Worm (Caenorhabditis elegans): ENCODE results near the gene R03H10.6.

Gene R03H10.6

DNA sequence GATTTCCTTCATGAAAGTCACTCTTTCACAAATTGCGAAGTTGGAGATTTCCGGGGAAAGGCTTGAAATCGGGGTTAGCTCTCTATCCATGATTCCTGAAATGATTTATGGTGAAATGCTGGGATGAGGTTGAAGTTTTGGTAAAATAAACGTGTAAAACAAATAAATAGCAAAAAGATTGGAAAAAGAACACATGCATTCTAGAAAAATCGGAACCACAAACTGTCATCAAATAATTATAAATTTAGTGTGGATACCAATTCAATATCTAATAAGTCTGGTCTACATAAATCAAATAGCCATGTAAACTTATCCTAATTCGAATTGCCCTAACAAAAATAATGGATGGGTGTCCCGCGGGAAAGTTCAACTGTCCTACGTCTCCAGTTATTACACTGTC, at the start of gene R03H10.6:
Gene R03H10.6, minus strand, starts transcription at position 101 of the 400 bp plus-strand sequence.
- TF ChIP-seq mab-5 (tag; optimal IDR thresholded peaks at IDR 0.05): no peak
- no peak for TF ChIP-seq blmp-1 (tag; optimal IDR thresholded peaks at IDR 0.05)
- no peak for TF ChIP-seq ceh-43 (GFP tag; optimal IDR thresholded peaks at IDR 0.05)
- TF ChIP-seq nhr-76 (tag; optimal IDR thresholded peaks at IDR 0.05): no peak
- no peak for TF ChIP-seq mls-2 (tag; optimal IDR thresholded peaks at IDR 0.05)
- no peak for TF ChIP-seq ceh-83 (GFP tag; optimal IDR thresholded peaks at IDR 0.05)
- TF ChIP-seq hlh-1 (tag; optimal IDR thresholded peaks at IDR 0.05): no peak
- no peak for TF ChIP-seq nhr-2 (tag; optimal IDR thresholded peaks at IDR 0.05)
- TF ChIP-seq tbx-8 (GFP tag; optimal IDR thresholded peaks at IDR 0.05): no peak
- TF ChIP-seq ham-2 (GFP tag; optimal IDR thresholded peaks at IDR 0.05): no peak
- no peak for TF ChIP-seq sptf-1 (tag; optimal IDR thresholded peaks at IDR 0.05)
- no peak for TF ChIP-seq nhr-28 (tag; optimal IDR thresholded peaks at IDR 0.05)
- no peak for TF ChIP-seq mep-1 (tag; optimal IDR thresholded peaks at IDR 0.05)

DNA sequence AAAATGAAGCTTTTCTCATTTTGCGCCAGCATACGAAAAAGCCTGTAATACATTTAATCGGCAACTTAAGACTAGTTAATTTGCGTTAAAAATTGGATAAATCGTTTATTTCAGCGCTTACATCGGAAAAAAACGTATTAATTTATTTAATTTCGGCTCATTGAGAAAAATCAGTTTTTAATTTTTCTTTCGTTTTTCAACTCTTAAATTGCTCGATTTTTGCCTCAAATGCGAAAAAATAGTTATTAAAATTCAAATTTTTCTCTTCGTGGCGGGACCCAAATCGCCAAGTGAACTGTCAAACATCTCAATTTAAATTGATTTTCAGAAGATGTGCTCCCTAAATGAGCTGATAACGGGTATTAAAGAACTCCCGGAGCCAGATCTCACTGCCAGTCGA, 49.7 kb upstream of the R03H10.6 start, which contains the start of gene C16A11.5:
Gene C16A11.5, plus strand, starts transcription at position 323 of the 400 bp plus-strand sequence.
- TF ChIP-seq nhr-76 (tag; optimal IDR thresholded peaks at IDR 0.05): no peak
- TF ChIP-seq M03D4.4 (tag; optimal IDR thresholded peaks at IDR 0.05): no peak
- no peak for TF ChIP-seq nhr-12 (tag; optimal IDR thresholded peaks at IDR 0.05)
- TF ChIP-seq nhr-28 (tag; optimal IDR thresholded peaks at IDR 0.05): no peak
- TF ChIP-seq sptf-1 (tag; optimal IDR thresholded peaks at IDR 0.05): no peak

DNA sequence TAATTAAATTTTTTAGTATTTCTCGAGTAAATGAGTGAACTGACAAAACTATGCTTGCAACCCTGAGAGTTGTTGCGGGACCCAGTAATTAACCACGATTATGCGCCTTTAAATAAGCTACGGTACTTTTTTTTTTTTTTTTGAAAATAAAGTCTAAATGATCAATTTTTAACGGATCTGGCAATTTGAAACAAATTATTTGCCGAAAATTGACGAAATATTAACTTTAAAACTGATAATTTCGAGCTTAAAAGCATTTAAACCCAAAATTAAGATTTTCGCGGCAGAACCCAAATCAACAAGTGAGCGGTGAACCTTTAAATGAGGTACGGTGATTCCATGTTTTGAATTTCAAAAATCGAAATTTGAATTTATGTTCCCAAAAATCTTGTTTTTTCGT, 49.2 kb upstream of the R03H10.6 start:
- TF ChIP-seq elt-1 (tag; optimal IDR thresholded peaks at IDR 0.05; ENCODE audit: borderline replicate concordance, insufficient read depth) (no peak), hlh-1 (tag; optimal IDR thresholded peaks at IDR 0.05) (no peak), elt-3 (tag; optimal IDR thresholded peaks at IDR 0.05) (no peak), lin-13 (tag; optimal IDR thresholded peaks at IDR 0.05) (no peak), unc-62 (GFP tag; optimal IDR thresholded peaks at IDR 0.05) (no peak), pha-4 (tag; optimal IDR thresholded peaks at IDR 0.05) (no peak), nhr-2 (tag; optimal IDR thresholded peaks at IDR 0.05) (no peak), nhr-237 (tag; optimal IDR thresholded peaks at IDR 0.05) (no peak), nhr-12 (tag; optimal IDR thresholded peaks at IDR 0.05) (no peak), mab-5 (tag; optimal IDR thresholded peaks at IDR 0.05) (no peak), blmp-1 (tag; optimal IDR thresholded peaks at IDR 0.05) (no peak), unc-39 (tag; optimal IDR thresholded peaks at IDR 0.05) (no peak), ham-2 (GFP tag; optimal IDR thresholded peaks at IDR 0.05) (no peak), ztf-11 (tag; optimal IDR thresholded peaks at IDR 0.05) (no peak), cnd-1 (tag; optimal IDR thresholded peaks at IDR 0.05) (no peak)

DNA sequence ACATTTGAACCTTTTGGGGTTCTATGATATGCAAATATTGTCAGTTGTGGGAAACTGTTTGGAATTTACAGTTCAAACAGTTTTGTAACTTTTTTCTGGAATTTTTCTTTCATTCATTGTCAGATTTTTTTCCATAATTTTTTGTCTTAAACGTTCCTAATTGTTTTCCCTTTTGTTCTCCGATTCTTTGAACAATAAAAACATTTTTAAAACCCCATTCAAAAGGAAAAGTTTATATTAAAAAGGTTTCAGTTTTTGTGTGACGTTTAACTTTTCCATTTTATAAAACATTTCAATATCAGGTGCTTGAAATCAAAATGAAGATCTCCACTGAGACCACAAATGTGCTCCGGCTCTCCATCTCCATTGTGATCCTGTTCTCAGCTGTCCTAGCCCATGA, 45.8 kb upstream of the R03H10.6 start, which contains the start of gene F31D5.1:
Gene F31D5.1, plus strand, starts transcription at position 301 of the 400 bp plus-strand sequence.
- no peak for TF ChIP-seq sem-2 (GFP tag; optimal IDR thresholded peaks at IDR 0.05)
- TF ChIP-seq ceh-83 (GFP tag; optimal IDR thresholded peaks at IDR 0.05): no peak
- TF ChIP-seq nhr-2 (tag; optimal IDR thresholded peaks at IDR 0.05): no peak
- TF ChIP-seq ztf-11 (tag; optimal IDR thresholded peaks at IDR 0.05): no peak
- TF ChIP-seq pha-4 (tag; optimal IDR thresholded peaks at IDR 0.05): no peak
- TF ChIP-seq mab-5 (tag; optimal IDR thresholded peaks at IDR 0.05): no peak
- no peak for TF ChIP-seq elt-1 (tag; optimal IDR thresholded peaks at IDR 0.05; ENCODE audit: borderline replicate concordance, insufficient read depth)
- TF ChIP-seq sptf-1 (tag; optimal IDR thresholded peaks at IDR 0.05): no peak
- TF ChIP-seq ham-2 (GFP tag; optimal IDR thresholded peaks at IDR 0.05): no peak
- no peak for TF ChIP-seq nhr-237 (tag; optimal IDR thresholded peaks at IDR 0.05)
- no peak for TF ChIP-seq unc-120 (tag; optimal IDR thresholded peaks at IDR 0.05; ENCODE audit: poor library complexity, severe bottlenecking)
- TF ChIP-seq cnd-1 (tag; optimal IDR thresholded peaks at IDR 0.05): no peak

- no peak for TF ChIP-seq cnd-1 (tag; optimal IDR thresholded peaks at IDR 0.05)
- no peak for TF ChIP-seq sptf-1 (tag; optimal IDR thresholded peaks at IDR 0.05)
- TF ChIP-seq nhr-2 (tag; optimal IDR thresholded peaks at IDR 0.05): no peak
- TF ChIP-seq snpc-4 (tag; optimal IDR thresholded peaks at IDR 0.05): no peak
- TF ChIP-seq unc-39 (tag; optimal IDR thresholded peaks at IDR 0.05): no peak
- no peak for TF ChIP-seq mls-2 (tag; optimal IDR thresholded peaks at IDR 0.05)
- TF ChIP-seq mab-5 (tag; optimal IDR thresholded peaks at IDR 0.05): no peak
- no peak for TF ChIP-seq elt-1 (tag; optimal IDR thresholded peaks at IDR 0.05; ENCODE audit: borderline replicate concordance, insufficient read depth)
- TF ChIP-seq drap-1 (GFP tag; optimal IDR thresholded peaks at IDR 0.05): no peak
- TF ChIP-seq pha-4 (tag; optimal IDR thresholded peaks at IDR 0.05): no peak
- TF ChIP-seq nhr-12 (tag; optimal IDR thresholded peaks at IDR 0.05): no peak
- TF ChIP-seq M03D4.4 (tag; optimal IDR thresholded peaks at IDR 0.05): no peak
- TF ChIP-seq lin-32 (GFP tag; optimal IDR thresholded peaks at IDR 0.05): no peak
- no peak for TF ChIP-seq lsy-2 (tag; optimal IDR thresholded peaks at IDR 0.05)
- TF ChIP-seq lin-13 (tag; optimal IDR thresholded peaks at IDR 0.05): no peak
These were observed 42.0 kb upstream of the R03H10.6 start, which contains the start of gene F31D5.2 for ce11 chrII:4215318-4215717. F31D5.2 (plus strand) TSS chrII:4215618.

Measured in whole organism, mixed stage, embryonic.